Worm (Caenorhabditis elegans): Measurements from ENCODE around the gene C02B4.3.

DNA sequence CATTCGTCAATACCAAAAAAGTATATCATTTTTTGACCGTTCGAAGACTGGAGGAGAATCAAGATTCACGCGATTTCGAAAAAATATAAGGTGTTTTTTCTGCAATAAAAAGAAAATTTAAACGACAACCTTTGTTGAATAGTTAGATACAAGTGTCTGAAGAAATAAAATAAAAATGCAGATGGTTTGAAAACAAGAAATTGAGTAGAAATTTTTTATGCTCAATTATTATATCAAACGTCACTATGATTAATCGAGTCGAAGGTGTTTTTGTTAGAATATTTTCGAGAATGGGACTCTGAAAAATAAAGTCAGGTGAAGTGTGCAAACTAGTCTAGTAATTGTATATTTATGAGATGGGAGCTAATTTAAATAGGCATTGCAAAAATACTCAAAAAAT lies 19.2 kb downstream of the C02B4.3 start, which contains the start of gene R09A8.5:
- TF ChIP-seq hmbx-1 (tag; optimal IDR thresholded peaks at IDR 0.05) = no peak
- no peak for TF ChIP-seq ama-1 (optimal IDR thresholded peaks at IDR 0.05)
- TF ChIP-seq flt-1 (GFP tag; IDR thresholded peaks at IDR 0.05) = no peak
- no peak for TF ChIP-seq ceh-36 (tag; optimal IDR thresholded peaks at IDR 0.05)
- no peak for TF ChIP-seq pes-1 (GFP tag; IDR thresholded peaks at IDR 0.05)
- no peak for TF ChIP-seq scrt-1 (GFP tag; IDR thresholded peaks at IDR 0.05)
- no peak for TF ChIP-seq B0310.2 (tag; optimal IDR thresholded peaks at IDR 0.05)
- no peak for TF ChIP-seq F13C5.2 (tag; optimal IDR thresholded peaks at IDR 0.05)

Measured in whole organism, early embryonic.